Fruit fly (Drosophila melanogaster): Measurements from ENCODE around the gene Pdp1.
A peak's percentile ranks its signal among the peaks of the same experiment; 100 is the strongest.

The Pdp1 gene

DNA sequence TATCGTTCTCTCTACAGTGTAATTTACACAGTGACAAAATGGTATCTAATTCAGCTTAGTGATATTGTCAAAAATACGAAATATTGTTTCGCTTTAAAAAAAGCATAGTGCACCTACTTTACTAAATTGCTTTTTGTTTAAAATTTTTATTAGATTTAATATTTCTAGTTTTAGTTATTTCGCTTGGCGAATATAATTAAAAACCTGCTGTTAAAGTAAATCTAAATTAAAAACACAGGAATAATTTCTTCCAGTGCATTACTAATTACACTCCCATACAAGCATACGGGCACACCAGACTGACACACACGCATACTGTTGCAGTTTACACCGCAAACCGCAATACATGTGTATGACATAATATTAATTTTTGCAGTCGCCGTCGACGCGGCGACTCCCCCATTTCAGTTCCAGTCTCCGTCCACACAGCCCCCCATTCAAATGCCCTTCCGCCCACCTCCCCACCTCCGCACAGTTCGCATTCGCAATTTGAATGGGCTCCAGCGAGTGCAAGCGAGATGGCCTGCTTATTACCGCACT is 3.3 kb downstream of the Pdp1 start (continued):
- peak; percentile 17; the same call in 1 of the 2 replicates for TF ChIP-seq CG10321 (GFP tag; IDR thresholded peaks at IDR 0.05)
- no peak for TF ChIP-seq CG7987 (GFP tag; optimal IDR thresholded peaks at IDR 0.05)
- peak; percentile 58; the same call in 2 of the 3 replicates for TF ChIP-seq CG34422 (GFP tag; IDR thresholded peaks at IDR 0.05)
- peak; percentile 71 for TF ChIP-seq Hand (GFP tag; optimal IDR thresholded peaks at IDR 0.05)
- TF ChIP-seq Hmx (GFP tag; optimal IDR thresholded peaks at IDR 0.05) = no peak
- TF ChIP-seq D19A (tag; optimal IDR thresholded peaks at IDR 0.05) = no peak
- peak; percentile 88 for TF ChIP-seq Drgx (GFP tag; IDR thresholded peaks at IDR 0.05)
- TF ChIP-seq zf30C (GFP tag; optimal IDR thresholded peaks at IDR 0.05) = peak; percentile 14
- no peak for TF ChIP-seq ewg (GFP tag; optimal IDR thresholded peaks at IDR 0.05)
- TF ChIP-seq C15 (GFP tag; IDR thresholded peaks at IDR 0.05) = peak; percentile 51; the same call in 1 of the 3 replicates
- TF ChIP-seq CG42726 (GFP tag; IDR thresholded peaks at IDR 0.05; ENCODE audit: partially characterized antibody) = no peak
- peak; percentile 14 for TF ChIP-seq odd (GFP tag; optimal IDR thresholded peaks at IDR 0.05)
- no peak for TF ChIP-seq CG10654 (GFP tag; optimal IDR thresholded peaks at IDR 0.05)
- TF ChIP-seq CG43689 (GFP tag; IDR thresholded peaks at IDR 0.05) = peak; percentile 44; the same call in 1 of the 2 replicates
- TF ChIP-seq CG17829 (tag; optimal IDR thresholded peaks at IDR 0.05) = peak; percentile 32
- no peak for TF ChIP-seq CG31388 (GFP tag; optimal IDR thresholded peaks at IDR 0.05)
- no peak for TF ChIP-seq otp (GFP tag; IDR thresholded peaks at IDR 0.05)
- TF ChIP-seq CG10979 (tag; optimal IDR thresholded peaks at IDR 0.05) = peak; percentile 39
- no peak for TF ChIP-seq CG12236 (GFP tag; optimal IDR thresholded peaks at IDR 0.05)
- peak; percentile 41 for TF ChIP-seq phol (tag; optimal IDR thresholded peaks at IDR 0.05)
- TF ChIP-seq Eip74EF (GFP tag; optimal IDR thresholded peaks at IDR 0.05) = no peak
- no peak for TF ChIP-seq Dp (GFP tag; optimal IDR thresholded peaks at IDR 0.05)
- peak; percentile 57 for TF ChIP-seq caup (GFP tag; optimal IDR thresholded peaks at IDR 0.05; ENCODE audit: severe bottlenecking)
- no peak for TF ChIP-seq tx (GFP tag; optimal IDR thresholded peaks at IDR 0.05)
- TF ChIP-seq sens-2 (GFP tag; IDR thresholded peaks at IDR 0.05) = no peak
- peak; percentile 33 for TF ChIP-seq org-1 (GFP tag; optimal IDR thresholded peaks at IDR 0.05)
- TF ChIP-seq Deaf1 (tag; optimal IDR thresholded peaks at IDR 0.05) = peak; percentile 47
- peak; percentile 65 for TF ChIP-seq Bteb2 (GFP tag; optimal IDR thresholded peaks at IDR 0.05)
- no peak for TF ChIP-seq corto (GFP tag; optimal IDR thresholded peaks at IDR 0.05)
- peak; percentile 76 for TF ChIP-seq CG15269 (tag; optimal IDR thresholded peaks at IDR 0.05)
- no peak for TF ChIP-seq CG9609 (GFP tag; optimal IDR thresholded peaks at IDR 0.05)
- peak; percentile 63 for TF ChIP-seq BtbVII (GFP tag; optimal IDR thresholded peaks at IDR 0.05)
- peak; percentile 60 for TF ChIP-seq ind (GFP tag; optimal IDR thresholded peaks at IDR 0.05)
- peak; percentile 85 for TF ChIP-seq CG9932 (GFP tag; IDR thresholded peaks at IDR 0.05)
- peak; percentile 64; the same call in 2 of the 3 replicates for TF ChIP-seq CG11560 (tag; IDR thresholded peaks at IDR 0.05)
- TF ChIP-seq fru (optimal IDR thresholded peaks at IDR 0.05) = no peak
- TF ChIP-seq Nf-YA (GFP tag; IDR thresholded peaks at IDR 0.05) = no peak
- TF ChIP-seq Sox102F (GFP tag; optimal IDR thresholded peaks at IDR 0.05) = peak; percentile 53
- TF ChIP-seq stc (GFP tag; IDR thresholded peaks at IDR 0.05) = 0 out of 2 replicates have a peak, but pooled peaks have one; percentile 56
- TF ChIP-seq pan (optimal IDR thresholded peaks at IDR 0.05) = no peak
- TF ChIP-seq pan (GFP tag; optimal IDR thresholded peaks at IDR 0.05 in 1 of 2, IDR thresholded peaks at IDR 0.05 in 1 of 2) = peak in 1 of 2 experiments; percentile 78
- TF ChIP-seq Rx (GFP tag; IDR thresholded peaks at IDR 0.05) = peak; percentile 23; the same call in 1 of the 2 replicates
- TF ChIP-seq CG15696 (tag; optimal IDR thresholded peaks at IDR 0.05) = peak; percentile 23
- no peak for TF ChIP-seq CG8281 (tag; optimal IDR thresholded peaks at IDR 0.05)
- peak; percentile 79 for TF ChIP-seq Fer3 (tag; optimal IDR thresholded peaks at IDR 0.05)
- peak; percentile 49 for TF ChIP-seq Xbp1 (GFP tag; optimal IDR thresholded peaks at IDR 0.05)
- TF ChIP-seq CG17385 (GFP tag; optimal IDR thresholded peaks at IDR 0.05) = peak; percentile 12
- no peak for TF ChIP-seq CG7271 (tag; optimal IDR thresholded peaks at IDR 0.05)
- TF ChIP-seq B-H2 (GFP tag; optimal IDR thresholded peaks at IDR 0.05) = peak; percentile 12
- TF ChIP-seq Dbx (GFP tag; IDR thresholded peaks at IDR 0.05) = peak; percentile 91
